Fruit fly (Drosophila melanogaster): ENCODE measurements around the gene CG6462.
A peak's percentile ranks its signal among the peaks of the same experiment; 100 is the strongest.

CG6462 gene

DNA sequence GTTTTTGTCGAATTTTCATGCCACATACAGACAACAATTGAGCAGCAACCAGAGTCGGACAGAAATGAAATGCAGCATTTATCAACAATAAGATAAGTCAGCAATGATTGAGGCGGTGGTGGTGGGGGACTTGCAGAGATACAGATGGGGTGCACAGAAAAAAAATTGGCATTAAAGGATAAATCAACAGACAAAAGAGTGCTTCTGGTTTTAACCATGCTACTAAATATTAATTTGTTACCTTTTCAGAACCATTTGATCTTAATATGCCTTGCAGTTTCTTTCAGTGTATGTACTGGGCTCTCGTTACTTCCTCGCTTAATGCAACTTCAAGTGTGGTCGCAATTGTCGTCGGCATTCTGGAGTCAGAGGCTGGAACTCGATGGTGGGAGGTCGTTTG is 48.2 kb upstream of the CG6462 start (continued):
- TF ChIP-seq OdsH (GFP tag; optimal IDR thresholded peaks at IDR 0.05) (peak; percentile 8), CG1621 (tag; optimal IDR thresholded peaks at IDR 0.05) (no peak), achi (GFP tag; optimal IDR thresholded peaks at IDR 0.05) (peak; percentile 9), CG32006 (GFP tag; optimal IDR thresholded peaks at IDR 0.05) (no peak), acj6 (GFP tag; optimal IDR thresholded peaks at IDR 0.05) (no peak), Hr39 (GFP tag; optimal IDR thresholded peaks at IDR 0.05) (peak; percentile 6), Smox (GFP tag; optimal IDR thresholded peaks at IDR 0.05) (no peak), Eip93F (GFP tag; optimal IDR thresholded peaks at IDR 0.05) (no peak), eg (GFP tag; IDR thresholded peaks at IDR 0.05) (peak; percentile 45; the same call in 1 of the 3 replicates), svp (GFP tag) (peak; percentile 75), CG6276 (GFP tag; optimal IDR thresholded peaks at IDR 0.05) (no peak), CG16779 (tag; optimal IDR thresholded peaks at IDR 0.05) (no peak), Ets96B (tag; optimal IDR thresholded peaks at IDR 0.05) (peak; percentile 64), CG11762 (GFP tag; optimal IDR thresholded peaks at IDR 0.05; ENCODE audit: insufficient read depth) (no peak), CG4318 (GFP tag; optimal IDR thresholded peaks at IDR 0.05) (no peak)

DNA sequence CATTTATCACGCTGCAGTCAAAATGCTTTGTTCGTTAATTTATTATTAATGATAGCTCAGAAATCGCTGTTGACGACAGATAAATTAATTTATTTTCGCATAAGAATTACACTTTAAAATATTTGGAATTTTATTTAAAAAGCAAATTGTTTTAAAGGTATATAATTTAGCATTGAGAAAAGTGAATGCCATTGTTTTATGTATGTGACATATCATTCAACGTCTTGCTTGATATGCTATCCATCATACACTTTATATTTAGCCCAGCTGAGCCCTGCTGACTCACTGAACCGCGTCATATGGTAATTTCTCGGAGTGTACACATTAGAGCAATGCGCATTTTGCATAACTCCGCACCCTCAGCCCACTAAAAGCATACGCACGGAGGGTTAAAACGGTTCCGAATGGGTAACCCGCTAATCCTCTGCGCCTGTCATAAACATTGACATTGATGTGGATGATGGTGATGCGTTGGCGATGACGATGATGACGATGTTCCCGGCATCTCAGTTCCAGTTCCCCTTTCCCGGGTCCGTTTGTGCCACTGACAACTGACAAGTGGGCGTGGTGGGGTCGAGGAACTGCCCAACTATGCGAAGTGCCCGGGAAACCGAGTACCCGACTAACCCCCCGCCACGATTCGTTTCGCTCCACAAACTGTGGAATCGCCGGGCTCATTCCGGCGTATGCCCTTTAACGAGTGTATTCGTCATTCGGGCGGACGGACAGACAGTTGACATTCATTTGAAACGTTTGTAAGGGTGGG is 47.3 kb upstream of the CG6462 start:
- TF ChIP-seq Eip93F (GFP tag; optimal IDR thresholded peaks at IDR 0.05) (no peak), Eip78C (GFP tag) (peak; percentile 25), eg (GFP tag; IDR thresholded peaks at IDR 0.05) (no peak), CG6163 (GFP tag; IDR thresholded peaks at IDR 0.05) (no peak), Met (GFP tag; optimal IDR thresholded peaks at IDR 0.05) (no peak), svp (GFP tag) (no peak), dac (GFP tag; optimal IDR thresholded peaks at IDR 0.05) (no peak), Eip75B (GFP tag; optimal IDR thresholded peaks at IDR 0.05) (no peak), Hr39 (GFP tag; optimal IDR thresholded peaks at IDR 0.05) (no peak), fd85E (GFP tag; optimal IDR thresholded peaks at IDR 0.05) (no peak), Gug (GFP tag; IDR thresholded peaks at IDR 0.05) (no peak), CG6854 (GFP tag; optimal IDR thresholded peaks at IDR 0.05) (no peak), CG6808 (GFP tag; optimal IDR thresholded peaks at IDR 0.05) (peak; percentile 9), CG10669 (GFP tag; optimal IDR thresholded peaks at IDR 0.05) (peak; percentile 12), CG4318 (GFP tag; optimal IDR thresholded peaks at IDR 0.05) (no peak), Ets96B (tag; optimal IDR thresholded peaks at IDR 0.05) (peak; percentile 29), CG9139 (GFP tag; optimal IDR thresholded peaks at IDR 0.05) (no peak), CG7368 (GFP tag; optimal IDR thresholded peaks at IDR 0.05) (no peak), acj6 (GFP tag; optimal IDR thresholded peaks at IDR 0.05) (no peak), achi (GFP tag; optimal IDR thresholded peaks at IDR 0.05) (no peak), CG32006 (GFP tag; optimal IDR thresholded peaks at IDR 0.05) (peak; percentile 2)

- TF ChIP-seq fkh (GFP tag; optimal IDR thresholded peaks at IDR 0.05), result peak; percentile 70
- no peak for TF ChIP-seq lz (GFP tag; optimal IDR thresholded peaks at IDR 0.05)
Observed at dm6 chr3L:5992249-5992648, 44.7 kb upstream of the CG6462 start.

dm6 chr3L:5992916-5993315 is 44.0 kb upstream of the CG6462 start:
- TF ChIP-seq pdm3 (GFP tag; optimal IDR thresholded peaks at IDR 0.05) (no peak), fkh (GFP tag; optimal IDR thresholded peaks at IDR 0.05) (peak; percentile 40)

- TF ChIP-seq fd59A (GFP tag; optimal IDR thresholded peaks at IDR 0.05), result no peak
- TF ChIP-seq Sox102F (GFP tag; optimal IDR thresholded peaks at IDR 0.05), result no peak
- no peak for TF ChIP-seq Hr4 (GFP tag; optimal IDR thresholded peaks at IDR 0.05)
- no peak for TF ChIP-seq vri (GFP tag; optimal IDR thresholded peaks at IDR 0.05)
- no peak for TF ChIP-seq CG9139 (GFP tag; optimal IDR thresholded peaks at IDR 0.05)
- TF ChIP-seq ss (GFP tag; optimal IDR thresholded peaks at IDR 0.05), result no peak
- no peak for TF ChIP-seq CG31627 (GFP tag; optimal IDR thresholded peaks at IDR 0.05)
Observed at dm6 chr3L:5993701-5994499, 43.0 kb upstream of the CG6462 start.
